Worm (Caenorhabditis elegans) whole organism, young adult: Measurements from ENCODE around the gene C56A3.6.

ENCODE experiments used
- ceh-91 ChIP-seq: fragments of 200-800 bp; sonication (Bioruptor generic); IDR thresholded peaks from 2 replicates; pipeline ENCODE4 v1.3.6; 2022; ENCODE audit warnings: missing genetic modification reagents, missing genetic modification characterization, missing compliant biosample characterization
- egrh-3 ChIP-seq: fragments of 200-800 bp; sonication (Bioruptor generic); IDR thresholded peaks from 2 replicates; pipeline ENCODE4 v1.3.6; 2022; ENCODE audit warnings: missing genetic modification reagents, missing genetic modification characterization, missing compliant biosample characterization
- lir-1 ChIP-seq: fragments of 200-800 bp; sonication (Bioruptor generic); conservative IDR thresholded peaks from 2 replicates; pipeline ENCODE4 v1.3.6; 2022; ENCODE audit warnings: missing genetic modification reagents, missing genetic modification characterization, missing compliant biosample characterization
- madf-10 ChIP-seq: sonication (generic microtip); optimal IDR thresholded peaks from 2 replicates; lab custom pipeline; 2016; ENCODE audit warnings: mild to moderate bottlenecking, missing genetic modification characterization, missing compliant biosample characterization
- nfya-1 ChIP-seq: sonication (generic microtip); optimal IDR thresholded peaks from 2 replicates; lab custom pipeline; 2017; ENCODE audit warnings: antibody characterized with exemption, missing compliant biosample characterization, missing genetic modification characterization, borderline replicate concordance; ENCODE audit not compliant: insufficient read depth
- pha-4 ChIP-seq: fragments of 150-350 bp; sonication (generic microtip); optimal IDR thresholded peaks from 2 replicates; lab custom pipeline; 2014; ENCODE audit warnings: missing biosample characterization, missing genetic modification reagents, missing genetic modification characterization

DNA sequence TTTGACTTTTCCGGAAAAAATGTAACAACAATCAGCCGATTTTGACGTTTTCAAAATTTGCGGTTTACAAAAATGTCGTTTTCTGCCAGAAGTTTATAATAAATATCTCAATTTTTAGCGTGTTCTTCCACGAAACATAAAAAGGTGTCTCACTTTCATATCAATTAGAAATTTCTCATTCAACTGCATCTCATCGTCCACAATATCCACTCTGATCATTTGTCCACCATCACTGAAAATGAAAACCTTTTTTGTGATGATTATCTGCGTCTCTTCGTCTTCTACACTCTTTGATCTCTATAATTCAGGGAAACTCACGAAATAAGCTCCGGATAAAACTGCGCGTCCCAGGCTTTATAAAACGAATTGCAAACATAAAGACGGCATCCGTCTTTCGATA lies 43.7 kb downstream of the C56A3.6 start:
- no peak for TF ChIP-seq nfya-1 (tag; lab: Kevin White, UChicago)
- TF ChIP-seq ceh-91, result no peak
- no peak for TF ChIP-seq madf-10 (tag; lab: Kevin White, UChicago)
- TF ChIP-seq lir-1 (GFP tag; lab: Robert Waterston, UW), result no peak
- TF ChIP-seq pha-4 (tag; lab: Kevin White, UChicago), result no peak
- no peak for TF ChIP-seq egrh-3
